Fruit fly (Drosophila melanogaster) whole organism: ENCODE measurements around the gene Obp18a.

Experiments
- CG8478 ChIP-seq: fragments of >200 bp; optimal IDR thresholded peaks from 2 replicates; lab custom pipeline; 2018; ENCODE audit warnings: inconsistent platforms
- Dll ChIP-seq: fragments of >200 bp; optimal IDR thresholded peaks from 2 replicates; lab custom pipeline; 2017
- EcR ChIP-seq, 2 experiments: fragments of >200 bp; optimal IDR thresholded peaks; 2 replicates each; lab custom pipeline; 2017; ENCODE audit warnings: missing biosample characterization in 2 of 2, missing genetic modification characterization in 2 of 2, missing genetic modification reagents in 2 of 2
- pan ChIP-seq: fragments of >200 bp; optimal IDR thresholded peaks from 2 replicates; lab custom pipeline; 2017
- psq ChIP-seq: fragments of >200 bp; optimal IDR thresholded peaks from 2 replicates; lab custom pipeline; 2017
- usp ChIP-seq: fragments of >200 bp; optimal IDR thresholded peaks from 2 replicates; lab custom pipeline; 2017; ENCODE audit warnings: missing biosample characterization, missing genetic modification characterization, mixed read lengths

The Obp18a gene

dm6 chrX:19106842-19107557 lies 28.7 kb downstream of the Obp18a start:
- TF ChIP-seq psq (no peak), usp (GFP tag; lab: Kevin White, UChicago) (no peak), CG8478 (lab: Kevin White, UChicago) (no peak), EcR (GFP tag; optimal IDR thresholded peaks at IDR 0.05; lab: Kevin White, UChicago) (no peak), pan (lab: Kevin White, UChicago) (no peak), Dll (lab: Kevin White, UChicago) (no peak)

dm6 chrX:19096179-19096578 lies 39.5 kb downstream of the Obp18a start:
- TF ChIP-seq CG8478 (lab: Kevin White, UChicago) (no peak), Dll (lab: Kevin White, UChicago) (no peak), pan (lab: Kevin White, UChicago) (no peak), psq (no peak), EcR (GFP tag; optimal IDR thresholded peaks at IDR 0.05; lab: Kevin White, UChicago) (no peak)
